Fruit fly (Drosophila melanogaster): Measurements from ENCODE around the gene Ndae1.

DNA sequence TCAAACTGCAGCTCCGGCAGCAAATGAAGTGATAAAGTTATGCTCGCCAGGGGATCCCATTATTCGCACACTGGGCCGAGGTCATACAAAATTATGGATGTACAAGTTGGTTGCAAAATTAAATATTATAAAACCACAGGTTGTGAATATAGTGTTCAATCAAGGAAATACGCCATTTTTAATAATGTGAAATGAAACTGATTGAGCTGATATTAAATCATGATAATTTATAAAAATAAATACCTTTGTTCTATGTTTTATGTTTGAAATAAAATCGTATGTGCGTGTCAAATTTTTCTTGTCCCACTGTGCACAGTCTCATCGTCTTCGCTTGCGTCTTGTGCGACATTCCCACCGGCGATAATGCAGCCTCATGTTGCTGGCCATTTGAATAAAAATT lies 46.8 kb upstream of the Ndae1 start:
- peak; percentile 48 for TF ChIP-seq CG6276 (GFP tag; optimal IDR thresholded peaks at IDR 0.05)
- peak; percentile 27 for TF ChIP-seq CG10669 (GFP tag; optimal IDR thresholded peaks at IDR 0.05)
- TF ChIP-seq lz (GFP tag; optimal IDR thresholded peaks at IDR 0.05), result peak; percentile 49
- no peak for TF ChIP-seq Gug (GFP tag; IDR thresholded peaks at IDR 0.05)

All from whole organism, prepupa.